Worm (Caenorhabditis elegans) whole organism, L2 larva: ENCODE results near the gene unc-34.

Source experiments
- C34F6.9 ChIP-seq: fragments of 150-350 bp; optimal IDR thresholded peaks from 2 replicates; lab custom pipeline; 2014; ENCODE audit warnings: missing biosample characterization, missing genetic modification characterization
- F13H6.1 ChIP-seq: sonication (generic microtip); optimal IDR thresholded peaks from 2 replicates; lab custom pipeline; 2016; ENCODE audit warnings: missing genetic modification characterization, missing compliant biosample characterization
- R02D3.7 ChIP-seq: fragments of 150-350 bp; optimal IDR thresholded peaks from 2 replicates; lab custom pipeline; 2014; ENCODE audit warnings: missing biosample characterization, missing genetic modification characterization
- ZK546.5 ChIP-seq: sonication (generic microtip); optimal IDR thresholded peaks from 2 replicates; lab custom pipeline; 2017; ENCODE audit warnings: missing biosample characterization, missing genetic modification characterization
- alr-1 ChIP-seq: fragments of 150-350 bp; optimal IDR thresholded peaks from 2 replicates; lab custom pipeline; 2014; ENCODE audit warnings: missing biosample characterization, missing genetic modification characterization
- aly-2 ChIP-seq: fragments of 150-350 bp; optimal IDR thresholded peaks from 2 replicates; lab custom pipeline; 2014; ENCODE audit warnings: missing biosample characterization, missing genetic modification characterization
- ama-1 ChIP-seq: fragments of 150-350 bp; optimal IDR thresholded peaks from 2 replicates; lab custom pipeline; 2018; ENCODE audit warnings: inconsistent platforms
- blmp-1 ChIP-seq: sonication (generic microtip); optimal IDR thresholded peaks from 2 replicates; lab custom pipeline; 2017; ENCODE audit warnings: missing genetic modification characterization, mild to moderate bottlenecking, missing compliant biosample characterization, antibody characterized with exemption, moderate library complexity; ENCODE audit not compliant: insufficient read depth
- ceh-16 ChIP-seq: fragments of 150-350 bp; optimal IDR thresholded peaks from 2 replicates; lab custom pipeline; 2014; ENCODE audit warnings: missing biosample characterization, missing genetic modification characterization
- ceh-82 ChIP-seq: fragments of 150-350 bp; optimal IDR thresholded peaks from 2 replicates; lab custom pipeline; 2014; ENCODE audit warnings: missing biosample characterization, missing genetic modification characterization
- crh-2 ChIP-seq: sonication (generic microtip); optimal IDR thresholded peaks from 2 replicates; lab custom pipeline; 2017; ENCODE audit warnings: missing biosample characterization, missing genetic modification characterization
- elt-3 ChIP-seq: sonication (generic microtip); optimal IDR thresholded peaks from 2 replicates; lab custom pipeline; 2017; ENCODE audit warnings: missing biosample characterization, missing genetic modification characterization
- gmeb-1 ChIP-seq: fragments of 150-350 bp; optimal IDR thresholded peaks from 2 replicates; lab custom pipeline; 2014; ENCODE audit warnings: missing biosample characterization, missing genetic modification characterization
- lin-11 ChIP-seq: fragments of 150-350 bp; sonication (generic microtip); optimal IDR thresholded peaks from 2 replicates; lab custom pipeline; 2014; ENCODE audit warnings: missing biosample characterization, missing genetic modification characterization, inconsistent platforms, mixed read lengths
- lin-13 ChIP-seq: fragments of 150-350 bp; optimal IDR thresholded peaks from 2 replicates; lab custom pipeline; 2014; ENCODE audit warnings: missing biosample characterization, missing genetic modification reagents, missing genetic modification characterization
- lin-39 ChIP-seq: fragments of 150-350 bp; optimal IDR thresholded peaks from 2 replicates; lab custom pipeline; 2014; ENCODE audit warnings: missing biosample characterization, missing genetic modification reagents, missing genetic modification characterization
- lsy-2 ChIP-seq, 2 experiments: fragments of 150-350 bp in 1 of 2; sonication (generic microtip) in 1 of 2; optimal IDR thresholded peaks; 2 replicates each; lab custom pipeline; 2014 to 2017; ENCODE audit warnings: missing biosample characterization in 2 of 2, missing genetic modification characterization in 2 of 2
- mab-5 ChIP-seq: fragments of 150-350 bp; optimal IDR thresholded peaks from 2 replicates; lab custom pipeline; 2014; ENCODE audit warnings: missing biosample characterization, missing genetic modification characterization
- mbf-1 ChIP-seq: sonication (generic microtip); optimal IDR thresholded peaks from 2 replicates; lab custom pipeline; 2017; ENCODE audit warnings: missing biosample characterization, missing genetic modification characterization
- mdl-1 ChIP-seq, 2 experiments: fragments of 150-350 bp in 1 of 2; sonication (generic microtip) in 1 of 2; optimal IDR thresholded peaks; 2 replicates each; lab custom pipeline; 2017; ENCODE audit warnings: missing biosample characterization in 2 of 2, missing genetic modification characterization in 2 of 2
- nhr-11 ChIP-seq: fragments of 150-350 bp; optimal IDR thresholded peaks from 2 replicates; lab custom pipeline; 2014; ENCODE audit warnings: missing biosample characterization, missing genetic modification characterization
- nhr-12 ChIP-seq: fragments of 150-350 bp; optimal IDR thresholded peaks from 2 replicates; lab custom pipeline; 2014; ENCODE audit warnings: missing biosample characterization, missing genetic modification characterization
- nhr-129 ChIP-seq: fragments of 150-350 bp; optimal IDR thresholded peaks from 2 replicates; lab custom pipeline; 2014; ENCODE audit warnings: missing biosample characterization, missing genetic modification characterization
- nhr-23 ChIP-seq: fragments of 150-350 bp; optimal IDR thresholded peaks from 2 replicates; lab custom pipeline; 2014; ENCODE audit warnings: missing biosample characterization, missing genetic modification reagents, missing genetic modification characterization
- nhr-237 ChIP-seq: fragments of 150-350 bp; optimal IDR thresholded peaks from 2 replicates; lab custom pipeline; 2014; ENCODE audit warnings: missing biosample characterization, missing genetic modification characterization
- nhr-25 ChIP-seq: fragments of 150-350 bp; sonication (generic microtip); optimal IDR thresholded peaks from 3 replicates; lab custom pipeline; 2014; ENCODE audit warnings: missing biosample characterization, missing genetic modification characterization
- nhr-6 ChIP-seq: fragments of 150-350 bp; optimal IDR thresholded peaks from 2 replicates; lab custom pipeline; 2014; ENCODE audit warnings: missing biosample characterization, missing genetic modification characterization
- nhr-77 ChIP-seq: fragments of 150-350 bp; optimal IDR thresholded peaks from 2 replicates; lab custom pipeline; 2014; ENCODE audit warnings: missing biosample characterization, missing genetic modification characterization
- peb-1 ChIP-seq: fragments of 150-350 bp; optimal IDR thresholded peaks from 2 replicates; lab custom pipeline; 2014; ENCODE audit warnings: missing biosample characterization, missing genetic modification characterization
- sem-4 ChIP-seq: fragments of 150-350 bp; optimal IDR thresholded peaks from 2 replicates; lab custom pipeline; 2014; ENCODE audit warnings: missing biosample characterization, missing genetic modification reagents, missing genetic modification characterization
- skn-1 ChIP-seq: sonication (generic microtip); optimal IDR thresholded peaks from 2 replicates; lab custom pipeline; 2017; ENCODE audit warnings: missing biosample characterization, missing genetic modification characterization
- sma-3 ChIP-seq: sonication (generic microtip); optimal IDR thresholded peaks from 2 replicates; lab custom pipeline; 2016; ENCODE audit warnings: missing genetic modification reagents, missing genetic modification characterization, missing compliant biosample characterization
- snpc-4 ChIP-seq: fragments of 150-350 bp; optimal IDR thresholded peaks from 2 replicates; lab custom pipeline; 2014; ENCODE audit warnings: missing biosample characterization, missing genetic modification characterization
- unc-39 ChIP-seq: fragments of 150-350 bp; optimal IDR thresholded peaks from 2 replicates; lab custom pipeline; 2014; ENCODE audit warnings: missing biosample characterization, missing genetic modification characterization
- unc-55 ChIP-seq: fragments of 150-350 bp; sonication (generic microtip); optimal IDR thresholded peaks from 3 replicates; lab custom pipeline; 2014; ENCODE audit warnings: missing biosample characterization, missing genetic modification reagents, missing genetic modification characterization
- unc-62 ChIP-seq: fragments of 150-350 bp; optimal IDR thresholded peaks from 2 replicates; lab custom pipeline; 2014; ENCODE audit warnings: missing biosample characterization, missing genetic modification reagents, missing genetic modification characterization
- zag-1 ChIP-seq: fragments of 150-350 bp; optimal IDR thresholded peaks from 2 replicates; lab custom pipeline; 2014; ENCODE audit warnings: missing biosample characterization, missing genetic modification characterization
- ztf-1 ChIP-seq: fragments of 200-800 bp; sonication (Bioruptor generic); conservative IDR thresholded peaks from 2 replicates; pipeline ENCODE4 v1.3.6; 2022; ENCODE audit warnings: missing genetic modification characterization, missing compliant biosample characterization

Gene unc-34

DNA sequence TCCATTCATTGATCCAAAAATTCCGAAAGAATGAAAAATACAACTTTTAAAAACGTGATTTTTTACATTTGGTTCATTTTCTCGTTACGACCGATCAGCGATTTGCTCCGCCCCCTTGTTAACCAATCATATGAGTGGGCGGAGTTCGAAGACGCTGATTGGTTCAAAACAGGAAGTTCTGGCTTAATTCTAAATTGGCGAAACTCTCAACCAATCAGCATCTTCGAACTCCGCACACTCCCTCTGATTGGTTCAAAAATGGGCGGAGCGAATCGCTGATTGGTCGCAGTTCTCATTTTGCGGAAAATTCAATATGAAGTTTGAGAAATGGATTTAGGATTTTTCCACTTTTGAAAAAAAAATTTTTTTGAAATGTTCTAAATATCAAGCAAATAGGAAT is 36.7 kb upstream of the unc-34 start:
- TF ChIP-seq zag-1 = no peak
- no peak for TF ChIP-seq mab-5 (tag; lab: Kevin White, UChicago)
- no peak for TF ChIP-seq ZK546.5 (tag; lab: Kevin White, UChicago)
- TF ChIP-seq lin-39 (tag; lab: Kevin White, UChicago) = no peak
- TF ChIP-seq unc-39 = no peak

DNA sequence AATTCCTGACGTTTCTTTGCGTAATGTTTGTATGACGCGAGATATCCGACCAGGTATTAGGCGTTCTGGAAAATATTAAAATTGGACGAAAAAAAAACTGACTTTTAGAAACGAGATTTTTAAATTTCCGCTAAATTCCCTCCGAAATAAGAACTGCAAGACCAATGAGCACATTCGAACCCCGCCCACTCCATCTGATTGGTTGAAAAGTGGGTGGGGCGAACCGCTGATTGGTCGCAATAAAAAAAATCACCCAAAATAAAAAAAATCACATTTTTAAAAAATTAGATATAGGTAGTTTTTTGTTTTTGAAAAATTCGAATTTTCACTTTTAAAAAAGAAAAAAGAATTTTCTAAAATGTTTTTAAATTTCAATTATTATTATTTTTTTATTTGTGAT is 33.4 kb upstream of the unc-34 start:
- TF ChIP-seq lin-13 = no peak
- no peak for TF ChIP-seq ZK546.5 (tag; lab: Kevin White, UChicago)
- TF ChIP-seq aly-2 (tag; lab: Kevin White, UChicago) = no peak
- TF ChIP-seq nhr-129 (tag; lab: Kevin White, UChicago) = no peak
- no peak for TF ChIP-seq nhr-237 (tag; lab: Kevin White, UChicago)
- TF ChIP-seq C34F6.9 = no peak
- TF ChIP-seq ama-1 (lab: Kevin White, UChicago) = no peak
- TF ChIP-seq zag-1 = no peak
- TF ChIP-seq nhr-11 (tag; lab: Kevin White, UChicago) = no peak
- TF ChIP-seq sem-4 (tag; lab: Kevin White, UChicago) = no peak

DNA sequence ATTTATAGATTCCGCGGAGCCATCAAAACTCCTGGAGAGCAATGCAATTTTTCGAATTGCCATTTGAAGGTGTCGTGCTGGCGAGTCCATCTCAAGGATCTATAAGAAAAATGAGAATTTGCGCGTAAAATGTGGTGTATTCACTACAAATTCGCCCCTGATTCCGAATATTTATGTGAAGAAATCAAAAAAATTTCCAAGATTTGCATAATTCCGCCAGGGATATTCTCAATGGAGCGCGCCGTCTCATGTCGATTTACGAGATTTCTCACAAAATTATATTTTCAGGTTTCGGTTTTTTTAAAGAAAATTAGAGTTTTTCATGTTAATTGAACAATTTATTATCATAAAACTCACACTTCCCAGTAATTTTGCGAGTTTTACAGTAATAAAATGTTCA is 32.7 kb upstream of the unc-34 start, which contains the start of gene Y50D4C.6:
TSS of gene Y50D4C.6 (minus strand) at position 101 of the 400 bp plus-strand sequence.
- TF ChIP-seq alr-1 = no peak
- TF ChIP-seq skn-1 (tag; lab: Kevin White, UChicago) = no peak
- TF ChIP-seq nhr-129 (tag; lab: Kevin White, UChicago) = no peak
- TF ChIP-seq mdl-1 (tag; optimal IDR thresholded peaks at IDR 0.05; lab: Kevin White, UChicago) = no peak
- no peak for TF ChIP-seq sma-3
- no peak for TF ChIP-seq zag-1
- TF ChIP-seq snpc-4 (tag; lab: Kevin White, UChicago) = no peak
- TF ChIP-seq ZK546.5 (tag; lab: Kevin White, UChicago) = no peak
- TF ChIP-seq crh-2 = no peak
- no peak for TF ChIP-seq C34F6.9
- no peak for TF ChIP-seq R02D3.7 (tag; lab: Kevin White, UChicago)
- TF ChIP-seq lsy-2 (tag; optimal IDR thresholded peaks at IDR 0.05; lab: Kevin White, UChicago) = no peak
- TF ChIP-seq ztf-1 (GFP tag; lab: Robert Waterston, UW) = no peak
- no peak for TF ChIP-seq unc-39
- no peak for TF ChIP-seq ceh-82
- no peak for TF ChIP-seq peb-1 (tag; lab: Kevin White, UChicago)
- TF ChIP-seq gmeb-1 (tag; lab: Kevin White, UChicago) = no peak
- no peak for TF ChIP-seq nhr-6 (tag; lab: Kevin White, UChicago)
- TF ChIP-seq mab-5 (tag; lab: Kevin White, UChicago) = no peak
- TF ChIP-seq, all 48 proteins: peak for 0

DNA sequence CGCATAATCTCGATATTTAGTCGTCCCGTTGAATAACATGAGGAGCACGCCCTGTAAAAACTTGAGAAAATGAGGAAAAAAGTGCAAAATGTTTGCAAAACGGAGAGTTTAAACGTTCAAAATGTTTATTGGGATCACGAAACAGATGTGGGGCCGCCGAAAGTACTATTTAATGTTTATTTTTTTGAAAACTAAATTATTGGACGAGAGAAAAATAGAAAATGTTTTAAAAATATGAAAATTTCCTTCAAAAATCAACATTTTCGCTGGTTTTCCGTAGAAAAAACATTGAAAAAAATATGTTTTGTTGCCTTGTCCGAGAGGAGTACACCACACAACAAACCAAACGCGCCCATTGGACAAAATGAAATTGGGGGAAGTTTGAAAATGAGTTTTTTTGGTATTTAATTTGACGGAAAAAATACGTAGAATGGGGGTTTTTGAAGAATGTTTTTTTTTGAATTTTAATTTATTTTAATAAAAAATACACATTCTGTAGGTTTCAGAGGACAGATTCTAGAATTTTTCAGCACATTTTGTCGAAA is 17.7 kb upstream of the unc-34 start, which contains the start of gene sqv-6:
TSS of gene sqv-6 (minus strand) at position 51 of the 545 bp plus-strand sequence.
- no peak for TF ChIP-seq blmp-1 (tag; lab: Kevin White, UChicago)
- peak; percentile 36 for TF ChIP-seq lin-13
- peak; percentile 87 for TF ChIP-seq unc-55 (GFP tag; lab: Kevin White, UChicago)
- TF ChIP-seq nhr-25 (tag; lab: Kevin White, UChicago) = peak; percentile 35
- TF ChIP-seq zag-1 = no peak
- TF ChIP-seq nhr-237 (tag; lab: Kevin White, UChicago) = no peak
- peak; percentile 86 for TF ChIP-seq gmeb-1 (tag; lab: Kevin White, UChicago)
- TF ChIP-seq mdl-1 (tag; optimal IDR thresholded peaks at IDR 0.05; lab: Kevin White, UChicago) = no peak
- TF ChIP-seq crh-2 = peak; percentile 33
- TF ChIP-seq lsy-2 (tag; optimal IDR thresholded peaks at IDR 0.05; lab: Kevin White, UChicago) = peak in 1 of 2 experiments; percentile 70
- peak; percentile 38 for TF ChIP-seq nhr-129 (tag; lab: Kevin White, UChicago)
- TF ChIP-seq C34F6.9 = peak; percentile 60

DNA sequence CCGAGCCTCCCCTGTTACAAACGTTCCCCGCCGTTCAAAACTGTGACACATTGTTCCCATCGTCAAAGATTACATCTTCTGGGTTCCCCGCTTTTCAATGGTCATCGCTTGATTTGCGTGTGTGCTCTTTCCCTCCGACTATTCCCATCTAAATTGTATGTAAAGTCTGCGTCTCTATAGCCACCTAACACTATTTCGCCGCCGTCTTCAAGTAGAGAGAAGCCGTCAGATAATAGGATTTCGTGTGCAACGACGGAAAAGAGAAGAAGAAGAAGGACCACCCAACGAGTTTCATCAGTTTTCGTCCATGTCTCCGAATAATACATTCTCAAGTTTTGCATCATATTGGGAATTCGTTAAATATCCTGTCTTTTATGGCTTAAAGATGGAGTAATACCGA is 16.3 kb upstream of the unc-34 start:
- TF ChIP-seq ztf-1 (GFP tag; lab: Robert Waterston, UW) (no peak), ceh-16 (no peak), lin-11 (tag; lab: Kevin White, UChicago) (no peak), elt-3 (tag; lab: Kevin White, UChicago) (no peak), unc-62 (no peak), zag-1 (no peak), C34F6.9 (peak; percentile 37), mbf-1 (no peak), nhr-12 (tag; lab: Kevin White, UChicago) (no peak), crh-2 (no peak), F13H6.1 (tag; lab: Kevin White, UChicago) (peak; percentile 60), nhr-11 (tag; lab: Kevin White, UChicago) (no peak), unc-55 (GFP tag; lab: Kevin White, UChicago) (peak; percentile 42), lsy-2 (tag; optimal IDR thresholded peaks at IDR 0.05; lab: Kevin White, UChicago) (peak in 1 of 2 experiments; percentile 24), nhr-23 (tag; lab: Kevin White, UChicago) (no peak), nhr-77 (no peak), nhr-129 (tag; lab: Kevin White, UChicago) (peak; percentile 44)
